Fruit fly (Drosophila melanogaster): ENCODE data around the gene Nepl21.

dm6 chr3R:28847547-28848316, 35.8 kb upstream of the Nepl21 start:
- TF ChIP-seq Hr96 (GFP tag; optimal IDR thresholded peaks at IDR 0.05) (no peak), toe (GFP tag; optimal IDR thresholded peaks at IDR 0.05) (no peak), kay (GFP tag; ENCODE audit: borderline replicate concordance) (no peak), CG1620 (GFP tag; optimal IDR thresholded peaks at IDR 0.05) (no peak)
